Fruit fly (Drosophila melanogaster): Measurements from ENCODE around the gene CG9257.

The CG9257 gene

DNA sequence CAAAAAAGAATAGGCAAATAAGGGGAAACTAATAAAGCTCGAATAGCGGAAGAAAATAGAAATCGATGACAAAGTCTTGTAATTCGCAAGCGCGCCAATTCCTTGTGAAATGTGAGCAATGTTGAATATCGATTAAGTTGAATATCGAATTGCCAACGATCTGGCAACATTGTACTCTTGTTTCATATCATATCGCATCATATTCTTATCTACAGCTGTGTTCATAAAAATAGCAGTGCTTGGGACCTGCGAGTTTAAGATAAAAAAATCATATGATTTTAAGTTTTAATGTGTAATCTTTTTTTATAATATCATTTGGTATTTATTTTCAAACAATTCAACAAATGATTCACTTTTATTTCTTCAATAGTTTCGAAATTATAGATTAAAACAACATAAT lies 46.5 kb downstream of the CG9257 start (continued):
- TF ChIP-seq Ets97D (GFP tag; optimal IDR thresholded peaks at IDR 0.05) (peak; percentile 55), sd (tag; optimal IDR thresholded peaks at IDR 0.05) (no peak), CG32532 (GFP tag; IDR thresholded peaks at IDR 0.05) (peak; percentile 79), CG31441 (GFP tag; IDR thresholded peaks at IDR 0.05) (peak; percentile 59; the same call in 1 of the 2 replicates), sug (tag; optimal IDR thresholded peaks at IDR 0.05) (peak; percentile 51), CG4328 (GFP tag; optimal IDR thresholded peaks at IDR 0.05) (no peak), GATAe (GFP tag; conservative IDR thresholded peaks at IDR 0.05) (peak; percentile 90), CG30403 (GFP tag; optimal IDR thresholded peaks at IDR 0.05) (peak; percentile 50), CG10979 (tag; optimal IDR thresholded peaks at IDR 0.05) (peak; percentile 58), crp (GFP tag; optimal IDR thresholded peaks at IDR 0.05) (peak in 1 of 2 experiments; percentile 10), Spps (tag; optimal IDR thresholded peaks at IDR 0.05) (peak; percentile 47), CG14050 (GFP tag; IDR thresholded peaks at IDR 0.05) (no peak), Side (GFP tag; optimal IDR thresholded peaks at IDR 0.05) (no peak), Camta (GFP tag; optimal IDR thresholded peaks at IDR 0.05) (peak; percentile 16), Drgx (GFP tag; IDR thresholded peaks at IDR 0.05) (0 out of 2 replicates have a peak, but pooled peaks have one; percentile 18), CG11247 (GFP tag; IDR thresholded peaks at IDR 0.05) (peak; percentile 43), tap (tag; optimal IDR thresholded peaks at IDR 0.05) (peak; percentile 31), sens-2 (GFP tag; IDR thresholded peaks at IDR 0.05) (0 out of 2 replicates have a peak, but pooled peaks have one; percentile 10), amos (GFP tag; IDR thresholded peaks at IDR 0.05; ENCODE audit: partially characterized antibody) (peak; percentile 74), inv (GFP tag; IDR thresholded peaks at IDR 0.05; ENCODE audit: partially characterized antibody) (0 out of 2 replicates have a peak, but pooled peaks have one; percentile 24), en (GFP tag; optimal IDR thresholded peaks at IDR 0.05) (no peak), Hand (GFP tag; optimal IDR thresholded peaks at IDR 0.05) (no peak), CoRest (tag; optimal IDR thresholded peaks at IDR 0.05) (peak; percentile 66), pho (GFP tag; optimal IDR thresholded peaks at IDR 0.05) (peak; percentile 22), vnd (GFP tag; IDR thresholded peaks at IDR 0.05; ENCODE audit: partially characterized antibody) (0 out of 3 replicates have a peak, but pooled peaks have one; percentile 31), zen2 (GFP tag; IDR thresholded peaks at IDR 0.05; ENCODE audit: partially characterized antibody) (peak; percentile 73; the same call in 1 of the 3 replicates), NFAT (GFP tag; IDR thresholded peaks at IDR 0.05) (peak; percentile 43; the same call in 1 of the 2 replicates), CG1529 (GFP tag; optimal IDR thresholded peaks at IDR 0.05) (no peak), pan (optimal IDR thresholded peaks at IDR 0.05) (no peak), pan (GFP tag; optimal IDR thresholded peaks at IDR 0.05 in 1 of 2, IDR thresholded peaks at IDR 0.05 in 1 of 2) (peak in 1 of 2 experiments; percentile 78), Fer1 (GFP tag; optimal IDR thresholded peaks at IDR 0.05) (peak; percentile 42)

DNA sequence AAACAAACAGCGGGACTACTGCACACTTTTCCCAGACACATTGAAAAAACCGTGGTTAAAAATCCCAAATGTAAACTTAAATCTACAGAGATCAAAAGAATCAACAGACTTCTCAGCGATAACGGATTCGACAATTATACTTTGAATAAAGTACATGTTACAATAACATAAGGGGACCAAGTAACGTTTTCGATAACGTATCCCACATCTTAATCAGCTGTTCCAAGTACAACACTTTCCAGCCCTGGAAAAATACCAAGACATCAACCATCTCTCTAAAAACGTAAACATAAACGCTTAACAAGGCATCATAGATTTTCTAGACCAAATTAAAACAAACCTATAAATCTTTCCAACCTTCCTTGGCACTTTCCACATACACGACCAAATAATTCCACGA lies 51.3 kb downstream of the CG9257 start:
- TF ChIP-seq kni (GFP tag; optimal IDR thresholded peaks at IDR 0.05) (peak; percentile 37), esg (GFP tag; conservative IDR thresholded peaks at IDR 0.05) (no peak), CG3407 (GFP tag; optimal IDR thresholded peaks at IDR 0.05) (no peak), Stat92E (GFP tag; optimal IDR thresholded peaks at IDR 0.05) (no peak), HLHmδ (GFP tag; optimal IDR thresholded peaks at IDR 0.05) (no peak), sqz (GFP tag; optimal IDR thresholded peaks at IDR 0.05) (no peak), chm (GFP tag; IDR thresholded peaks at IDR 0.05) (no peak), mam (GFP tag; optimal IDR thresholded peaks at IDR 0.05) (no peak), CG5245 (GFP tag; optimal IDR thresholded peaks at IDR 0.05) (no peak), kah (GFP tag; optimal IDR thresholded peaks at IDR 0.05) (no peak), hbn (GFP tag; IDR thresholded peaks at IDR 0.05; ENCODE audit: partially characterized antibody) (peak; percentile 18; the same call in 1 of the 2 replicates), exex (tag; optimal IDR thresholded peaks at IDR 0.05) (no peak), gsb-n (tag; optimal IDR thresholded peaks at IDR 0.05) (no peak), E2f2 (GFP tag; IDR thresholded peaks at IDR 0.05) (peak; percentile 66), CG6175 (GFP tag; IDR thresholded peaks at IDR 0.05) (no peak), CG8359 (GFP tag; optimal IDR thresholded peaks at IDR 0.05; ENCODE audit: borderline replicate concordance) (no peak), CG4820 (GFP tag; optimal IDR thresholded peaks at IDR 0.05) (no peak), shn (GFP tag; optimal IDR thresholded peaks at IDR 0.05) (no peak), Hr3 (GFP tag; optimal IDR thresholded peaks at IDR 0.05) (no peak), zf30C (GFP tag; optimal IDR thresholded peaks at IDR 0.05) (no peak), ttk (GFP tag; IDR thresholded peaks at IDR 0.05) (no peak)

All from whole organism, embryonic.